Fruit fly (Drosophila melanogaster): ENCODE results near the gene CG15306.

The CG15306 gene

dm6 chrX:10367372-10367771 is 35.8 kb upstream of the CG15306 start, which contains the start of gene CG32679:
Gene CG32679 (minus strand): TSS chrX:10367472.
- TF ChIP-seq CG15710 (tag; optimal IDR thresholded peaks at IDR 0.05) = no peak
- no peak for TF ChIP-seq gl (tag; optimal IDR thresholded peaks at IDR 0.05)
- TF ChIP-seq CG8301 (tag; optimal IDR thresholded peaks at IDR 0.05) = no peak
- TF ChIP-seq CG14655 (GFP tag; optimal IDR thresholded peaks at IDR 0.05) = no peak
- TF ChIP-seq D1 (tag; optimal IDR thresholded peaks at IDR 0.05) = no peak
- TF ChIP-seq Ets98B (GFP tag; IDR thresholded peaks at IDR 0.05) = no peak
- TF ChIP-seq rn (GFP tag; IDR thresholded peaks at IDR 0.05) = no peak
- TF ChIP-seq CG34367 (tag; optimal IDR thresholded peaks at IDR 0.05) = no peak
- TF ChIP-seq Pif1B (GFP tag; optimal IDR thresholded peaks at IDR 0.05) = no peak
- no peak for TF ChIP-seq Pif1A (GFP tag; optimal IDR thresholded peaks at IDR 0.05)

- TF ChIP-seq EcR (GFP tag; optimal IDR thresholded peaks at IDR 0.05) (peak; percentile 58), CG4496 (GFP tag; IDR thresholded peaks at IDR 0.05) (0 out of 3 replicates have a peak, but pooled peaks have one; percentile 50), Pif1A (GFP tag; optimal IDR thresholded peaks at IDR 0.05) (no peak), CG12605 (GFP tag; IDR thresholded peaks at IDR 0.05) (peak; percentile 25; the same call in 1 of the 2 replicates), Snoo (tag; optimal IDR thresholded peaks at IDR 0.05) (peak; percentile 5), CG17806 (tag; optimal IDR thresholded peaks at IDR 0.05) (no peak), CG8159 (tag; optimal IDR thresholded peaks at IDR 0.05) (peak; percentile 8), fd96Ca (GFP tag; IDR thresholded peaks at IDR 0.05) (peak; percentile 26; the same call in 1 of the 3 replicates)
Observed at dm6 chrX:10365748-10366415, 34.3 kb upstream of the CG15306 start.

dm6 chrX:10364556-10365227 is 33.1 kb upstream of the CG15306 start:
- TF ChIP-seq CG8159 (tag; optimal IDR thresholded peaks at IDR 0.05) (peak; percentile 15), fd96Ca (GFP tag; IDR thresholded peaks at IDR 0.05) (0 out of 3 replicates have a peak, but pooled peaks have one; percentile 29), Pif1A (GFP tag; optimal IDR thresholded peaks at IDR 0.05) (peak; percentile 24), CG32121 (GFP tag; IDR thresholded peaks at IDR 0.05) (no peak)

- TF ChIP-seq Snoo (tag; optimal IDR thresholded peaks at IDR 0.05) = peak; percentile 19
- TF ChIP-seq CG34367 (tag; optimal IDR thresholded peaks at IDR 0.05) = no peak
- peak; percentile 7 for TF ChIP-seq CG14655 (GFP tag; optimal IDR thresholded peaks at IDR 0.05)
- TF ChIP-seq CG8159 (tag; optimal IDR thresholded peaks at IDR 0.05) = peak; percentile 13
- no peak for TF ChIP-seq Pif1A (GFP tag; optimal IDR thresholded peaks at IDR 0.05)
- TF ChIP-seq fd96Ca (GFP tag; IDR thresholded peaks at IDR 0.05) = no peak
- no peak for TF ChIP-seq EcR (GFP tag; optimal IDR thresholded peaks at IDR 0.05)
- no peak for TF ChIP-seq rn (GFP tag; IDR thresholded peaks at IDR 0.05)
Observed at dm6 chrX:10362557-10363366, 31.1 kb upstream of the CG15306 start.

dm6 chrX:10362127-10362526 is 30.5 kb upstream of the CG15306 start:
- TF ChIP-seq CG14655 (GFP tag; optimal IDR thresholded peaks at IDR 0.05) (no peak), CG15710 (tag; optimal IDR thresholded peaks at IDR 0.05) (no peak), CG10348 (GFP tag; IDR thresholded peaks at IDR 0.05) (no peak), rn (GFP tag; IDR thresholded peaks at IDR 0.05) (no peak), CG12605 (GFP tag; IDR thresholded peaks at IDR 0.05) (no peak), CG13204 (GFP tag; optimal IDR thresholded peaks at IDR 0.05) (no peak)

- no peak for TF ChIP-seq gl (tag; optimal IDR thresholded peaks at IDR 0.05)
- 0 out of 2 replicates have a peak, but pooled peaks have one; percentile 23 for TF ChIP-seq CG32121 (GFP tag; IDR thresholded peaks at IDR 0.05)
Observed at dm6 chrX:10347979-10348692, 16.5 kb upstream of the CG15306 start.

- TF ChIP-seq CG34367 (tag; optimal IDR thresholded peaks at IDR 0.05) (no peak), CG4496 (GFP tag; IDR thresholded peaks at IDR 0.05) (no peak), CG15710 (tag; optimal IDR thresholded peaks at IDR 0.05) (no peak)
Observed at dm6 chrX:10340492-10340891, 8.9 kb upstream of the CG15306 start.
